Worm (Caenorhabditis elegans): ENCODE results near the gene Y102E9.3.

DNA sequence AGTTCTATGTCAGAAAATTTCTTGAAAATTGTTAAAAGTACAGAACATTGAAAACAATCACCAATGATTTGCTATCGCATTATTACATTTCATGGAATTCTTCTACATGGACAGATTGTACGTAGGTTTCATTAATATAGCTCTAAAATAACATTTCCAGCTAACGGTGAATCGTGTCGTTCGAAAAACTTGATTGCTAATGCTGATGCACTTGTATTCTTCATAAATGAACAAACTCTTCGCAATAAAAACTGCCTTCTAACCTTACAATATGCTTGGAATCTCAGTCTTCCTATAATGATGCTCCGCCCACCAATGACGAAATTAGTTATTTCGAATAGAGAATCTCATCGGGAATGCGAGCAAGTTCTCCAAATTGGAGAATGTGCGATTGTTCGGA lies 28.8 kb downstream of the Y102E9.3 start, which contains the start of gene F37A4.6:
- no peak for TF ChIP-seq nfya-1 (tag; optimal IDR thresholded peaks at IDR 0.05; ENCODE audit: borderline replicate concordance, insufficient read depth)
- TF ChIP-seq ama-1 (optimal IDR thresholded peaks at IDR 0.05): no peak
- TF ChIP-seq ama-1 (GFP tag; optimal IDR thresholded peaks at IDR 0.05): no peak
- TF ChIP-seq nhr-179 (tag; optimal IDR thresholded peaks at IDR 0.05): no peak
- no peak for TF ChIP-seq nhr-80 (tag; optimal IDR thresholded peaks at IDR 0.05)
- TF ChIP-seq akir-1 (GFP tag; optimal IDR thresholded peaks at IDR 0.05): no peak
- no peak for TF ChIP-seq F55B11.4 (tag; optimal IDR thresholded peaks at IDR 0.05; ENCODE audit: borderline replicate concordance, insufficient read depth)
- TF ChIP-seq efl-1 (GFP tag; optimal IDR thresholded peaks at IDR 0.05): no peak
- no peak for TF ChIP-seq mel-28 (tag; optimal IDR thresholded peaks at IDR 0.05; ENCODE audit: borderline replicate concordance)
- no peak for TF ChIP-seq hlh-26 (GFP tag; conservative IDR thresholded peaks at IDR 0.05)
- no peak for TF ChIP-seq let-526 (GFP tag; IDR thresholded peaks at IDR 0.05)
- no peak for TF ChIP-seq aptf-3 (GFP tag; IDR thresholded peaks at IDR 0.05)
- no peak for TF ChIP-seq dpl-1 (GFP tag; optimal IDR thresholded peaks at IDR 0.05)
- TF ChIP-seq ceh-91 (GFP tag; IDR thresholded peaks at IDR 0.05): no peak
- TF ChIP-seq ceh-100 (GFP tag; IDR thresholded peaks at IDR 0.05): no peak
